Worm (Caenorhabditis elegans) whole organism, L3 larva: Measurements from ENCODE around the gene F09G2.2.

ENCODE experiments used
- ama-1 ChIP-seq: fragments of 150-350 bp; optimal IDR thresholded peaks from 2 replicates; lab custom pipeline; 2018
- ceh-28 ChIP-seq: fragments of 150-350 bp; optimal IDR thresholded peaks from 2 replicates; lab custom pipeline; 2014; ENCODE audit warnings: missing biosample characterization, missing genetic modification reagents, missing genetic modification characterization
- ceh-9 ChIP-seq: sonication (generic microtip); optimal IDR thresholded peaks from 2 replicates; lab custom pipeline; 2018; ENCODE audit warnings: missing biosample characterization, missing genetic modification characterization
- daf-12 ChIP-seq: fragments of 150-350 bp; optimal IDR thresholded peaks from 2 replicates; lab custom pipeline; 2014; ENCODE audit warnings: missing biosample characterization, missing genetic modification reagents, missing genetic modification characterization
- egl-27 ChIP-seq: sonication (generic microtip); optimal IDR thresholded peaks from 4 replicates; lab custom pipeline; 2017; ENCODE audit warnings: missing biosample characterization, missing genetic modification reagents, missing genetic modification characterization
- mdl-1 ChIP-seq: fragments of 150-350 bp; optimal IDR thresholded peaks from 2 replicates; lab custom pipeline; 2014; ENCODE audit warnings: missing biosample characterization, missing genetic modification characterization
- nhr-11 ChIP-seq: fragments of 150-350 bp; optimal IDR thresholded peaks from 2 replicates; lab custom pipeline; 2014; ENCODE audit warnings: missing biosample characterization, missing genetic modification characterization
- nhr-237 ChIP-seq: fragments of 150-350 bp; optimal IDR thresholded peaks from 2 replicates; lab custom pipeline; 2014; ENCODE audit warnings: missing biosample characterization, missing genetic modification characterization
- pqm-1 ChIP-seq: fragments of 150-350 bp; optimal IDR thresholded peaks from 2 replicates; lab custom pipeline; 2017; ENCODE audit warnings: missing biosample characterization, missing genetic modification characterization, inconsistent platforms
- snpc-4 ChIP-seq: fragments of 150-350 bp; optimal IDR thresholded peaks from 2 replicates; lab custom pipeline; 2014; ENCODE audit warnings: missing biosample characterization, missing genetic modification characterization
- ztf-11 ChIP-seq: fragments of 150-350 bp; optimal IDR thresholded peaks from 2 replicates; lab custom pipeline; 2014; ENCODE audit warnings: missing biosample characterization, missing genetic modification characterization

- no peak for TF ChIP-seq ama-1 (lab: Kevin White, UChicago)
- TF ChIP-seq mdl-1 (tag; lab: Kevin White, UChicago), result no peak
- no peak for TF ChIP-seq nhr-11 (tag; lab: Kevin White, UChicago)
- TF ChIP-seq ceh-28 (tag; lab: Kevin White, UChicago), result no peak
- no peak for TF ChIP-seq pqm-1 (tag; lab: Kevin White, UChicago)
- TF ChIP-seq snpc-4 (tag; lab: Kevin White, UChicago), result no peak
- TF ChIP-seq ztf-11, result no peak
- TF ChIP-seq daf-12 (tag; lab: Kevin White, UChicago), result no peak
- TF ChIP-seq egl-27 (tag; lab: Kevin White, UChicago), result no peak
- TF ChIP-seq nhr-237 (tag; lab: Kevin White, UChicago), result no peak
- no peak for TF ChIP-seq ceh-9 (tag; lab: Kevin White, UChicago)
Observed at ce11 chrV:7194818-7195217, 1.9 kb upstream of the F09G2.2 start.
